Worm (Caenorhabditis elegans): ENCODE data around the gene F48G7.10.

ce11 chrV:654402-654801 is 19.6 kb upstream of the F48G7.10 start, which contains the start of gene srj-6:
- TF ChIP-seq nhr-102 (tag; optimal IDR thresholded peaks at IDR 0.05) (no peak), nhr-25 (tag; optimal IDR thresholded peaks at IDR 0.05; ENCODE audit: borderline replicate concordance, insufficient read depth) (no peak)
